Worm (Caenorhabditis elegans) whole organism, early embryonic: ENCODE data around the gene scd-1.

Source experiments
- ama-1 ChIP-seq: fragments of 150-350 bp; optimal IDR thresholded peaks from 2 replicates; lab custom pipeline; 2014
- hmg-4 ChIP-seq: fragments of 200-800 bp; sonication (Bioruptor generic); optimal IDR thresholded peaks from 2 replicates; lab custom pipeline; 2018; ENCODE audit warnings: mild to moderate bottlenecking, missing genetic modification characterization, missing compliant biosample characterization
- tra-4 ChIP-seq: sonication (generic microtip); optimal IDR thresholded peaks from 2 replicates; lab custom pipeline; 2017; ENCODE audit warnings: missing genetic modification characterization, missing compliant biosample characterization

ce11 chrX:12518982-12519381 is 6.6 kb downstream of the scd-1 start:
- TF ChIP-seq ama-1 (lab: Kevin White, UChicago) (no peak), tra-4 (no peak), hmg-4 (no peak)
